Worm (Caenorhabditis elegans) whole organism, L1 larva: ENCODE measurements around the gene srx-58.
"Not testable (repeated sequence)": the region's sequence is repeated elsewhere in the genome, so short reads cannot be mapped to it uniquely, and the experiment has no call there.

Source experiments
- C16A3.4 ChIP-seq: fragments of 150-350 bp; optimal IDR thresholded peaks from 2 replicates; lab custom pipeline; 2014; ENCODE audit warnings: missing biosample characterization, missing genetic modification characterization
- aha-1 ChIP-seq: fragments of 150-350 bp; optimal IDR thresholded peaks from 2 replicates; lab custom pipeline; 2014; ENCODE audit warnings: missing biosample characterization, missing genetic modification characterization
- alr-1 ChIP-seq: fragments of 200-800 bp; sonication (Bioruptor generic); optimal IDR thresholded peaks from 2 replicates; lab custom pipeline; 2018; ENCODE audit warnings: borderline replicate concordance, mild to moderate bottlenecking, missing genetic modification characterization, missing compliant biosample characterization
- blmp-1 ChIP-seq: fragments of 150-350 bp; optimal IDR thresholded peaks from 2 replicates; lab custom pipeline; 2014; ENCODE audit warnings: missing biosample characterization, missing genetic modification characterization
- ceh-8 ChIP-seq: fragments of 200-800 bp; sonication (Bioruptor generic); optimal IDR thresholded peaks from 2 replicates; lab custom pipeline; 2018; ENCODE audit warnings: mild to moderate bottlenecking, missing genetic modification characterization, moderate library complexity, missing compliant biosample characterization
- ceh-90 ChIP-seq: sonication (generic microtip); optimal IDR thresholded peaks from 2 replicates; lab custom pipeline; 2016; ENCODE audit warnings: missing genetic modification characterization, missing compliant biosample characterization
- dpl-1 ChIP-seq, 3 experiments: fragments of 150-350 bp in 2 of 3; sonication (generic microtip) in 1 of 3; optimal IDR thresholded peaks; 2 replicates each; lab custom pipeline; 2014 to 2017; ENCODE audit warnings: missing biosample characterization in 3 of 3, missing genetic modification characterization in 3 of 3, missing genetic modification reagents in 3 of 3
- dsc-1 ChIP-seq: sonication (generic microtip); optimal IDR thresholded peaks from 2 replicates; lab custom pipeline; 2016; ENCODE audit warnings: mild to moderate bottlenecking, missing genetic modification characterization, missing compliant biosample characterization
- efl-3 ChIP-seq: fragments of 200-800 bp; sonication (Bioruptor generic); optimal IDR thresholded peaks from 2 replicates; lab custom pipeline; 2018; ENCODE audit warnings: mild to moderate bottlenecking, missing genetic modification characterization, missing compliant biosample characterization
- egl-27 ChIP-seq, 2 experiments: fragments of 150-350 bp in 1 of 2; sonication (generic microtip); optimal IDR thresholded peaks; 3 replicates each; lab custom pipeline; 2017 to 2018; ENCODE audit warnings: missing biosample characterization in 2 of 2, missing genetic modification characterization in 2 of 2, missing genetic modification reagents in 2 of 2
- elt-2 ChIP-seq: sonication (generic microtip); optimal IDR thresholded peaks from 2 replicates; lab custom pipeline; 2016; ENCODE audit warnings: missing genetic modification characterization, mild to moderate bottlenecking, inconsistent platforms, missing compliant biosample characterization, missing genetic modification reagents
- fkh-10 ChIP-seq: sonication (generic microtip); optimal IDR thresholded peaks from 2 replicates; lab custom pipeline; 2017; ENCODE audit warnings: missing biosample characterization, missing genetic modification reagents, missing genetic modification characterization
- fkh-4 ChIP-seq: sonication (generic microtip); optimal IDR thresholded peaks from 2 replicates; lab custom pipeline; 2016; ENCODE audit warnings: missing compliant biosample characterization, missing genetic modification characterization, borderline replicate concordance
- fos-1 ChIP-seq: fragments of 150-350 bp; optimal IDR thresholded peaks from 2 replicates; lab custom pipeline; 2014; ENCODE audit warnings: missing biosample characterization, missing genetic modification characterization
- grh-1 ChIP-seq: fragments of 200-800 bp; sonication (Bioruptor generic); IDR thresholded peaks from 2 replicates; pipeline ENCODE4 v1.3.6; 2022; ENCODE audit warnings: missing genetic modification reagents, missing genetic modification characterization, missing compliant biosample characterization
- hpl-2 ChIP-seq: fragments of 150-350 bp; optimal IDR thresholded peaks from 2 replicates; lab custom pipeline; 2014; ENCODE audit warnings: missing biosample characterization, missing genetic modification reagents, missing genetic modification characterization
- irx-1 ChIP-seq: sonication (generic microtip); optimal IDR thresholded peaks from 2 replicates; lab custom pipeline; 2016; ENCODE audit warnings: missing genetic modification characterization, missing compliant biosample characterization
- lin-13 ChIP-seq: fragments of 150-350 bp; optimal IDR thresholded peaks from 2 replicates; lab custom pipeline; 2014; ENCODE audit warnings: missing biosample characterization, missing genetic modification reagents, missing genetic modification characterization
- lin-39 ChIP-seq: fragments of 150-350 bp; optimal IDR thresholded peaks from 2 replicates; lab custom pipeline; 2014; ENCODE audit warnings: missing biosample characterization, missing genetic modification reagents, missing genetic modification characterization
- lir-3 ChIP-seq: sonication (generic microtip); optimal IDR thresholded peaks from 2 replicates; lab custom pipeline; 2016; ENCODE audit warnings: mild to moderate bottlenecking, missing genetic modification characterization, moderate library complexity, missing compliant biosample characterization; ENCODE audit not compliant: poor library complexity
- mab-9 ChIP-seq: fragments of 200-800 bp; sonication (Bioruptor generic); IDR thresholded peaks from 2 replicates; pipeline ENCODE4 v1.3.6; 2022; ENCODE audit warnings: missing genetic modification reagents, missing genetic modification characterization, missing compliant biosample characterization
- mef-2 ChIP-seq: fragments of 150-350 bp; optimal IDR thresholded peaks from 2 replicates; lab custom pipeline; 2014; ENCODE audit warnings: missing biosample characterization, missing genetic modification characterization
- mep-1 ChIP-seq: fragments of 150-350 bp; optimal IDR thresholded peaks from 2 replicates; lab custom pipeline; 2014; ENCODE audit warnings: missing biosample characterization, missing genetic modification characterization
- nhr-20 ChIP-seq: sonication (generic microtip); optimal IDR thresholded peaks from 2 replicates; lab custom pipeline; 2016; ENCODE audit warnings: mild to moderate bottlenecking, missing genetic modification characterization, missing compliant biosample characterization
- nhr-76 ChIP-seq: sonication (generic microtip); optimal IDR thresholded peaks from 2 replicates; lab custom pipeline; 2017; ENCODE audit warnings: missing biosample characterization, missing genetic modification characterization
- nhr-77 ChIP-seq: fragments of 150-350 bp; optimal IDR thresholded peaks from 2 replicates; lab custom pipeline; 2014; ENCODE audit warnings: missing biosample characterization, missing genetic modification characterization
- nhr-84 ChIP-seq: sonication (generic microtip); optimal IDR thresholded peaks from 2 replicates; lab custom pipeline; 2017; ENCODE audit warnings: missing biosample characterization, missing genetic modification characterization
- nhr-85 ChIP-seq: sonication (generic microtip); peaks from one replicate; lab custom pipeline; 2016; ENCODE audit warnings: missing genetic modification characterization, inconsistent platforms, missing compliant biosample characterization
- pax-3 ChIP-seq: fragments of 200-800 bp; sonication (Bioruptor generic); optimal IDR thresholded peaks from 2 replicates; lab custom pipeline; 2018; ENCODE audit warnings: mild to moderate bottlenecking, missing genetic modification characterization, moderate library complexity, missing compliant biosample characterization
- sptf-1 ChIP-seq: fragments of 150-350 bp; optimal IDR thresholded peaks from 2 replicates; lab custom pipeline; 2014; ENCODE audit warnings: missing biosample characterization, missing genetic modification characterization
- sup-37 ChIP-seq: fragments of 200-800 bp; sonication (Bioruptor generic); optimal IDR thresholded peaks from 2 replicates; lab custom pipeline; 2018; ENCODE audit warnings: mild to moderate bottlenecking, missing genetic modification characterization, missing compliant biosample characterization
- swsn-7 ChIP-seq: sonication (generic microtip); optimal IDR thresholded peaks from 2 replicates; lab custom pipeline; 2016; ENCODE audit warnings: missing genetic modification characterization, missing compliant biosample characterization
- tbx-2 ChIP-seq: sonication (generic microtip); optimal IDR thresholded peaks from 2 replicates; lab custom pipeline; 2016; ENCODE audit warnings: missing genetic modification characterization, missing compliant biosample characterization
- unc-130 ChIP-seq: fragments of 150-350 bp; optimal IDR thresholded peaks from 2 replicates; lab custom pipeline; 2017; ENCODE audit warnings: missing biosample characterization, missing genetic modification characterization, inconsistent platforms
- unc-62 ChIP-seq: fragments of 150-350 bp; optimal IDR thresholded peaks from 2 replicates; lab custom pipeline; 2014; ENCODE audit warnings: missing biosample characterization, missing genetic modification reagents, missing genetic modification characterization
- vab-15 ChIP-seq: sonication (generic microtip); optimal IDR thresholded peaks from 2 replicates; lab custom pipeline; 2017; ENCODE audit warnings: missing genotype, mild to moderate bottlenecking, missing genetic modification characterization, missing compliant biosample characterization
- xbp-1 ChIP-seq: sonication (generic microtip); optimal IDR thresholded peaks from 2 replicates; lab custom pipeline; 2016; ENCODE audit warnings: missing genetic modification characterization, missing compliant biosample characterization
- zag-1 ChIP-seq: fragments of 150-350 bp; optimal IDR thresholded peaks from 2 replicates; lab custom pipeline; 2014; ENCODE audit warnings: missing biosample characterization, missing genetic modification characterization
- ztf-4 ChIP-seq: fragments of 150-350 bp; optimal IDR thresholded peaks from 2 replicates; lab custom pipeline; 2014; ENCODE audit warnings: missing biosample characterization, missing genetic modification characterization

srx-58 gene

ce11 chrV:15361412-15361811, 8.9 kb downstream of the srx-58 start, which contains the start of gene ech-1.1:
ech-1.1 (minus strand) TSS chrV:15361512.
- not testable (repeated sequence) for TF ChIP-seq mep-1 (tag; lab: Kevin White, UChicago); hpl-2 (GFP tag; lab: Kevin White, UChicago); sptf-1 (tag; lab: Kevin White, UChicago)

- TF ChIP-seq nhr-84 (tag; lab: Kevin White, UChicago) (no peak), alr-1 (tag; lab: Kevin White, UChicago) (no peak), fkh-4 (tag; lab: Kevin White, UChicago) (no peak), tbx-2 (tag; lab: Kevin White, UChicago) (no peak), blmp-1 (tag; lab: Kevin White, UChicago) (no peak), mep-1 (tag; lab: Kevin White, UChicago) (no peak), C16A3.4 (tag; lab: Kevin White, UChicago) (no peak), irx-1 (no peak), dsc-1 (no peak), swsn-7 (tag; lab: Kevin White, UChicago) (no peak), lin-13 (GFP tag; lab: Kevin White, UChicago) (no peak), fos-1 (tag; lab: Kevin White, UChicago) (no peak), dpl-1 (GFP tag; optimal IDR thresholded peaks at IDR 0.05; lab: Kevin White, UChicago) (no peak), xbp-1 (no peak)
- TF ChIP-seq, all 84 proteins: peak for 0
Observed at ce11 chrV:15367770-15368169, 15.3 kb downstream of the srx-58 start.

ce11 chrV:15369707-15370106, 17.2 kb downstream of the srx-58 start, which contains the start of gene nhr-269:
nhr-269 (minus strand) TSS chrV:15369807.
- TF ChIP-seq lin-13 (GFP tag; lab: Kevin White, UChicago): no peak
- no peak for TF ChIP-seq lin-39 (tag; lab: Kevin White, UChicago)
- no peak for TF ChIP-seq aha-1
- no peak for TF ChIP-seq fkh-4 (tag; lab: Kevin White, UChicago)
- no peak for TF ChIP-seq sup-37 (GFP tag; lab: Kevin White, UChicago)
- no peak for TF ChIP-seq unc-130 (tag; lab: Kevin White, UChicago)
- no peak for TF ChIP-seq ceh-8 (GFP tag; lab: Kevin White, UChicago)
- no peak for TF ChIP-seq ceh-90 (tag; lab: Kevin White, UChicago)
- TF ChIP-seq nhr-84 (tag; lab: Kevin White, UChicago): no peak
- no peak for TF ChIP-seq nhr-85 (tag; lab: Kevin White, UChicago)
- TF ChIP-seq dsc-1: no peak
- TF ChIP-seq mab-9: no peak

- TF ChIP-seq vab-15 (tag; lab: Kevin White, UChicago) (no peak), tbx-2 (tag; lab: Kevin White, UChicago) (no peak), lir-3 (no peak), fkh-10 (no peak), nhr-20 (tag; lab: Kevin White, UChicago) (no peak), mef-2 (tag; lab: Kevin White, UChicago) (no peak), elt-2 (no peak), egl-27 (tag; optimal IDR thresholded peaks at IDR 0.05; lab: Kevin White, UChicago) (no peak), nhr-76 (tag; lab: Kevin White, UChicago) (no peak), unc-62 (GFP tag; lab: Kevin White, UChicago) (no peak), grh-1 (GFP tag; lab: Robert Waterston, UW) (no peak), hpl-2 (GFP tag; lab: Kevin White, UChicago) (no peak), nhr-77 (tag; lab: Kevin White, UChicago) (no peak), nhr-85 (tag; lab: Kevin White, UChicago) (no peak), pax-3 (tag; lab: Kevin White, UChicago) (no peak), zag-1 (tag; lab: Kevin White, UChicago) (no peak), irx-1 (no peak), efl-3 (no peak), ztf-4 (tag; lab: Kevin White, UChicago) (no peak)
- TF ChIP-seq, all 84 proteins: peak for 0
Observed at ce11 chrV:15376223-15376622, 23.7 kb downstream of the srx-58 start, which contains the start of gene srh-52. srh-52 (minus strand) TSS chrV:15376323.
